Fruit fly (Drosophila melanogaster) whole organism, embryonic: Measurements from ENCODE around the gene Pdxk.

ENCODE experiments used
- Aef1 ChIP-seq: fragments of 200-800 bp; sonication (Bioruptor generic); IDR thresholded peaks from 3 replicates; pipeline ENCODE4 v1.3.6; 2022; ENCODE audit warnings: missing biosample characterization, missing genetic modification characterization
- CG1024 ChIP-seq: fragments of 200-800 bp; sonication (Bioruptor generic); IDR thresholded peaks from 2 replicates; pipeline ENCODE4 v1.3.6; 2022; ENCODE audit warnings: missing biosample characterization, missing genetic modification characterization
- CG10267 ChIP-seq: fragments of 200-800 bp; sonication (Bioruptor generic); optimal IDR thresholded peaks from 2 replicates; lab custom pipeline; 2018; ENCODE audit warnings: missing biosample characterization, mild to moderate bottlenecking, missing genetic modification characterization, moderate library complexity
- CG11247 ChIP-seq: fragments of 200-800 bp; sonication (Bioruptor generic); IDR thresholded peaks from 2 replicates; pipeline ENCODE4 v1.3.6; 2022; ENCODE audit warnings: missing biosample characterization, missing genetic modification characterization
- CG12769 ChIP-seq: fragments of 200-800 bp; sonication (Bioruptor generic); optimal IDR thresholded peaks from 2 replicates; lab custom pipeline; 2019; ENCODE audit warnings: missing biosample characterization, mild to moderate bottlenecking, missing genetic modification characterization, moderate library complexity
- CG14014 ChIP-seq: fragments of 200-800 bp; sonication (Bioruptor generic); IDR thresholded peaks from 2 replicates; pipeline ENCODE4 v1.3.6; 2022; ENCODE audit warnings: missing biosample characterization, missing genetic modification characterization
- CG16813 ChIP-seq: fragments of 200-800 bp; sonication (Bioruptor generic); IDR thresholded peaks from 3 replicates; pipeline ENCODE4 v1.3.6; 2022; ENCODE audit warnings: missing biosample characterization, missing genetic modification characterization; ENCODE audit not compliant: partially characterized antibody
- CG17186 ChIP-seq: fragments of 200-800 bp; sonication (Bioruptor generic); optimal IDR thresholded peaks from 3 replicates; lab custom pipeline; 2017; ENCODE audit warnings: missing biosample characterization, missing genetic modification reagents, missing genetic modification characterization
- CG18764 ChIP-seq: fragments of 200-800 bp; sonication (Bioruptor generic); optimal IDR thresholded peaks from 3 replicates; lab custom pipeline; 2016; ENCODE audit warnings: missing biosample characterization, missing genetic modification characterization
- CG2129 ChIP-seq: fragments of 200-800 bp; sonication (Bioruptor generic); IDR thresholded peaks from 2 replicates; pipeline ENCODE4 v1.3.6; 2022; ENCODE audit warnings: missing biosample characterization, missing genetic modification characterization; ENCODE audit not compliant: partially characterized antibody
- CG30431 ChIP-seq: fragments of 200-800 bp; sonication (Bioruptor generic); optimal IDR thresholded peaks from 2 replicates; lab custom pipeline; 2017; ENCODE audit warnings: missing biosample characterization, missing genetic modification characterization
- CG3281 ChIP-seq: fragments of 200-800 bp; sonication (Bioruptor generic); optimal IDR thresholded peaks from 3 replicates; lab custom pipeline; 2017; ENCODE audit warnings: missing biosample characterization, mild to moderate bottlenecking, missing genetic modification characterization
- CG34224 ChIP-seq: fragments of 200-800 bp; sonication (Bioruptor generic); IDR thresholded peaks from 3 replicates; pipeline ENCODE4 v1.3.6; 2022; ENCODE audit warnings: missing biosample characterization, missing genetic modification characterization; ENCODE audit not compliant: partially characterized antibody
- CG6175 ChIP-seq: fragments of 200-800 bp; sonication (Bioruptor generic); IDR thresholded peaks from 3 replicates; pipeline ENCODE4 v1.3.6; 2022; ENCODE audit warnings: missing biosample characterization, missing genetic modification characterization
- CG6765 ChIP-seq: fragments of 200-800 bp; sonication (Bioruptor generic); optimal IDR thresholded peaks from 3 replicates; lab custom pipeline; 2017; ENCODE audit warnings: missing biosample characterization, mild to moderate bottlenecking, missing genetic modification characterization
- CG7372 ChIP-seq: fragments of 200-800 bp; sonication (Bioruptor generic); IDR thresholded peaks from 2 replicates; pipeline ENCODE4 v1.3.6; 2022; ENCODE audit warnings: missing biosample characterization, missing genetic modification characterization
- CG7556 ChIP-seq: fragments of 200-800 bp; sonication (Bioruptor generic); optimal IDR thresholded peaks from 2 replicates; lab custom pipeline; 2017; ENCODE audit warnings: missing biosample characterization, mild to moderate bottlenecking, missing genetic modification characterization
- CG7928 ChIP-seq: fragments of 200-800 bp; sonication (Bioruptor generic); optimal IDR thresholded peaks from 2 replicates; lab custom pipeline; 2017; ENCODE audit warnings: missing biosample characterization, mild to moderate bottlenecking, missing genetic modification characterization
- CG8281 ChIP-seq: fragments of 200-800 bp; sonication (Bioruptor generic); optimal IDR thresholded peaks from 2 replicates; lab custom pipeline; 2018; ENCODE audit warnings: missing biosample characterization, mild to moderate bottlenecking, missing genetic modification characterization, moderate library complexity
- CG8924 ChIP-seq: fragments of 200-800 bp; optimal IDR thresholded peaks from 3 replicates; lab custom pipeline; 2019; ENCODE audit warnings: missing biosample characterization, mild to moderate bottlenecking, missing genetic modification characterization, moderate library complexity
- CG9817 ChIP-seq: fragments of 200-800 bp; sonication (Bioruptor generic); optimal IDR thresholded peaks from 2 replicates; lab custom pipeline; 2018; ENCODE audit warnings: missing biosample characterization, mild to moderate bottlenecking, missing genetic modification characterization, moderate library complexity
- Dbx ChIP-seq: fragments of 200-800 bp; sonication (Bioruptor generic); IDR thresholded peaks from 3 replicates; pipeline ENCODE4 v1.3.6; 2022; ENCODE audit warnings: missing biosample characterization, missing genetic modification characterization
- Deaf1 ChIP-seq: fragments of 200-800 bp; optimal IDR thresholded peaks from 3 replicates; lab custom pipeline; 2019; ENCODE audit warnings: missing biosample characterization, mild to moderate bottlenecking, missing genetic modification characterization, moderate library complexity
- Ets65A ChIP-seq: fragments of 200-800 bp; sonication (Bioruptor generic); peaks from one replicate; lab custom pipeline; 2016; ENCODE audit warnings: missing biosample characterization, missing genetic modification characterization
- HLH3B ChIP-seq: fragments of 200-800 bp; sonication (Bioruptor generic); IDR thresholded peaks from 2 replicates; pipeline ENCODE4 v1.3.6; 2022; ENCODE audit warnings: missing biosample characterization, missing genetic modification characterization
- Hmx ChIP-seq: fragments of 200-800 bp; sonication (Bioruptor generic); optimal IDR thresholded peaks from 2 replicates; lab custom pipeline; 2016; ENCODE audit warnings: missing biosample characterization, missing genetic modification characterization
- Kr ChIP-seq: fragments of 200-800 bp; sonication (Bioruptor generic); optimal IDR thresholded peaks from 2 replicates; lab custom pipeline; 2017; ENCODE audit warnings: missing biosample characterization, mild to moderate bottlenecking, missing genetic modification characterization
- Med ChIP-seq: fragments of 200-800 bp; sonication (Bioruptor generic); peaks from one replicate; lab custom pipeline; 2016; ENCODE audit warnings: missing biosample characterization, missing genetic modification characterization, mild to moderate bottlenecking, inconsistent platforms, moderate library complexity
- Six4 ChIP-seq: fragments of 200-800 bp; sonication (Bioruptor generic); optimal IDR thresholded peaks from 2 replicates; lab custom pipeline; 2016; ENCODE audit warnings: missing biosample characterization, missing genetic modification characterization
- Sox100B ChIP-seq: fragments of 200-800 bp; sonication (Bioruptor generic); optimal IDR thresholded peaks from 3 replicates; lab custom pipeline; 2018; ENCODE audit warnings: missing biosample characterization, mild to moderate bottlenecking, missing genetic modification characterization
- TFAM ChIP-seq: fragments of 200-800 bp; sonication (Bioruptor generic); optimal IDR thresholded peaks from 2 replicates; lab custom pipeline; 2017; ENCODE audit warnings: missing biosample characterization, missing genetic modification characterization, inconsistent platforms
- ash1 ChIP-seq: fragments of 200-800 bp; sonication (Bioruptor generic); optimal IDR thresholded peaks from 2 replicates; lab custom pipeline; 2018; ENCODE audit warnings: missing biosample characterization, mild to moderate bottlenecking, missing genetic modification characterization
- bbx ChIP-seq: fragments of 200-800 bp; sonication (Bioruptor generic); IDR thresholded peaks from 2 replicates; pipeline ENCODE4 v1.3.6; 2022; ENCODE audit warnings: missing biosample characterization, missing genetic modification characterization; ENCODE audit not compliant: partially characterized antibody
- caup ChIP-seq: fragments of 200-800 bp; sonication (Bioruptor generic); optimal IDR thresholded peaks from 3 replicates; lab custom pipeline; 2017; ENCODE audit warnings: missing biosample characterization, mild to moderate bottlenecking, missing genetic modification characterization, moderate library complexity; ENCODE audit not compliant: severe bottlenecking
- chn ChIP-seq: fragments of 200-800 bp; sonication (Bioruptor generic); optimal IDR thresholded peaks from 2 replicates; lab custom pipeline; 2016; ENCODE audit warnings: missing biosample characterization, missing genetic modification characterization
- dati ChIP-seq: fragments of 200-800 bp; sonication (Bioruptor generic); IDR thresholded peaks from 2 replicates; pipeline ENCODE4 v1.3.6; 2022; ENCODE audit warnings: missing biosample characterization, missing genetic modification characterization
- gfzf ChIP-seq: fragments of 200-800 bp; sonication (Bioruptor generic); optimal IDR thresholded peaks from 2 replicates; lab custom pipeline; 2016; ENCODE audit warnings: missing biosample characterization, mild to moderate bottlenecking, missing genetic modification characterization, moderate library complexity
- grn ChIP-seq: fragments of 200-800 bp; sonication (Bioruptor generic); optimal IDR thresholded peaks from 3 replicates; lab custom pipeline; 2017; ENCODE audit warnings: missing biosample characterization, missing genetic modification characterization
- hkb ChIP-seq, 2 experiments: fragments of 200-800 bp in 1 of 2; fragments of >200 bp in 1 of 2; sonication (Bioruptor generic) in 1 of 2; IDR thresholded peaks in 1 of 2; optimal IDR thresholded peaks in 1 of 2; 2 replicates each; pipeline versions ENCODE4 v1.3.6 to Lab custom; 2017 to 2022; ENCODE audit warnings: missing biosample characterization in 1 of 2, missing genetic modification characterization in 1 of 2
- kni ChIP-seq: fragments of 200-800 bp; sonication (Bioruptor generic); optimal IDR thresholded peaks from 3 replicates; lab custom pipeline; 2017; ENCODE audit warnings: mild to moderate bottlenecking, missing biosample characterization, missing genetic modification reagents, missing genetic modification characterization
- mam ChIP-seq: fragments of 200-800 bp; sonication (Bioruptor generic); optimal IDR thresholded peaks from 3 replicates; lab custom pipeline; 2016; ENCODE audit warnings: missing biosample characterization, missing genetic modification characterization
- onecut ChIP-seq: fragments of 200-800 bp; sonication (Bioruptor generic); IDR thresholded peaks from 2 replicates; pipeline ENCODE4 v1.3.6; 2022; ENCODE audit warnings: missing biosample characterization, missing genetic modification characterization
- pho ChIP-seq: fragments of 200-800 bp; sonication (Bioruptor generic); optimal IDR thresholded peaks from 2 replicates; lab custom pipeline; 2016; ENCODE audit warnings: missing biosample characterization, missing genetic modification characterization
- sd ChIP-seq: fragments of 200-800 bp; sonication (Bioruptor generic); optimal IDR thresholded peaks from 3 replicates; lab custom pipeline; 2018; ENCODE audit warnings: missing biosample characterization, mild to moderate bottlenecking, missing genetic modification characterization, moderate library complexity
- shn ChIP-seq: fragments of 200-800 bp; sonication (Bioruptor generic); optimal IDR thresholded peaks from 3 replicates; lab custom pipeline; 2016; ENCODE audit warnings: missing biosample characterization, missing genetic modification characterization
- sima ChIP-seq: fragments of 200-800 bp; sonication (Bioruptor generic); optimal IDR thresholded peaks from 2 replicates; lab custom pipeline; 2016; ENCODE audit warnings: missing biosample characterization, missing genetic modification characterization
- sisA ChIP-seq: fragments of 200-800 bp; sonication (Bioruptor generic); IDR thresholded peaks from 2 replicates; pipeline ENCODE4 v1.3.6; 2022; ENCODE audit warnings: missing biosample characterization, missing genetic modification characterization
- sr ChIP-seq: fragments of 200-800 bp; sonication (Bioruptor generic); IDR thresholded peaks from 3 replicates; pipeline ENCODE4 v1.3.6; 2022; ENCODE audit warnings: missing biosample characterization, missing genetic modification characterization
- tup ChIP-seq: fragments of 200-800 bp; sonication (Bioruptor generic); optimal IDR thresholded peaks from 2 replicates; lab custom pipeline; 2016; ENCODE audit warnings: missing biosample characterization, mild to moderate bottlenecking, missing genetic modification characterization, moderate library complexity
- vvl ChIP-seq: fragments of 200-800 bp; sonication (Bioruptor generic); IDR thresholded peaks from 2 replicates; pipeline ENCODE4 v1.3.6; 2022; ENCODE audit warnings: missing biosample characterization, missing genetic modification characterization

Gene Pdxk

dm6 chr3L:9335711-9336110, 24.4 kb upstream of the Pdxk start (continued):
- TF ChIP-seq CG6765 (GFP tag; lab: Kevin White, UChicago) = no peak
- TF ChIP-seq Ets65A (GFP tag; lab: Kevin White, UChicago) = no peak
- no peak for TF ChIP-seq Deaf1
- no peak for TF ChIP-seq sisA (GFP tag; lab: Robert Waterston, UW)
- no peak for TF ChIP-seq CG7556
- TF ChIP-seq chn (GFP tag; lab: Kevin White, UChicago) = no peak
- TF ChIP-seq ash1 (GFP tag; lab: Kevin White, UChicago) = no peak
- no peak for TF ChIP-seq CG8924 (tag; lab: Kevin White, UChicago)
- TF ChIP-seq HLH3B (GFP tag; lab: Robert Waterston, UW) = 0 out of 2 replicates have a peak, but pooled peaks have one; percentile 37
- peak; percentile 12; the same call in 1 of the 3 replicates for TF ChIP-seq CG34224 (GFP tag; lab: Robert Waterston, UW)
- TF ChIP-seq Six4 (GFP tag; lab: Kevin White, UChicago) = no peak
- no peak for TF ChIP-seq CG30431
- TF ChIP-seq CG10267 (tag; lab: Kevin White, UChicago) = no peak
- TF ChIP-seq grn (GFP tag; lab: Kevin White, UChicago) = no peak
- no peak for TF ChIP-seq sima (GFP tag; lab: Kevin White, UChicago)
- no peak for TF ChIP-seq CG1024 (GFP tag; lab: Robert Waterston, UW)
- TF ChIP-seq TFAM (GFP tag; lab: Kevin White, UChicago) = no peak
- TF ChIP-seq Dbx (GFP tag; lab: Robert Waterston, UW) = no peak
- no peak for TF ChIP-seq onecut (GFP tag; lab: Robert Waterston, UW)
- no peak for TF ChIP-seq CG16813 (GFP tag; lab: Robert Waterston, UW)
- no peak for TF ChIP-seq shn (GFP tag; lab: Kevin White, UChicago)
- TF ChIP-seq CG3281 (GFP tag; lab: Kevin White, UChicago) = peak; percentile 9
- TF ChIP-seq CG12769 (tag; lab: Kevin White, UChicago) = peak; percentile 68
- TF ChIP-seq Aef1 (GFP tag; lab: Robert Waterston, UW) = peak; percentile 80
- TF ChIP-seq CG11247 (GFP tag; lab: Robert Waterston, UW) = no peak; the same call in 1 of the 2 replicates
- peak; percentile 62; the same call in 2 of the 3 replicates for TF ChIP-seq sr
- TF ChIP-seq Sox100B = no peak
- TF ChIP-seq kni = peak; percentile 47
- no peak for TF ChIP-seq CG18764 (GFP tag; lab: Kevin White, UChicago)
- no peak for TF ChIP-seq dati (GFP tag; lab: Robert Waterston, UW)
- no peak for TF ChIP-seq hkb (optimal IDR thresholded peaks at IDR 0.05; lab: Kevin White, UChicago)
- no peak for TF ChIP-seq hkb (GFP tag; IDR thresholded peaks at IDR 0.05; lab: Robert Waterston, UW)
- no peak for TF ChIP-seq Kr (GFP tag; lab: Kevin White, UChicago)
- no peak for TF ChIP-seq mam (GFP tag; lab: Kevin White, UChicago)
- peak; percentile 52; the same call in 1 of the 2 replicates for TF ChIP-seq CG7372 (GFP tag; lab: Robert Waterston, UW)
- no peak for TF ChIP-seq pho (GFP tag; lab: Kevin White, UChicago)
- no peak for TF ChIP-seq CG9817
- TF ChIP-seq tup (GFP tag; lab: Kevin White, UChicago) = no peak
- no peak for TF ChIP-seq CG7928 (GFP tag; lab: Kevin White, UChicago)
- TF ChIP-seq sd = peak; percentile 36
- no peak for TF ChIP-seq gfzf (GFP tag; lab: Kevin White, UChicago)
- no peak for TF ChIP-seq CG17186 (GFP tag; lab: Kevin White, UChicago)
- no peak for TF ChIP-seq Hmx (GFP tag; lab: Kevin White, UChicago)
- TF ChIP-seq vvl (GFP tag; lab: Robert Waterston, UW) = peak; percentile 47; the same call in 1 of the 2 replicates
- TF ChIP-seq caup = peak; percentile 10
- no peak for TF ChIP-seq Med (GFP tag; lab: Kevin White, UChicago)
- no peak for TF ChIP-seq CG8281 (tag; lab: Kevin White, UChicago)
- no peak for TF ChIP-seq CG2129 (GFP tag; lab: Robert Waterston, UW)
- 0 out of 2 replicates have a peak, but pooled peaks have one; percentile 32 for TF ChIP-seq bbx (GFP tag; lab: Robert Waterston, UW)
- TF ChIP-seq CG14014 (GFP tag; lab: Robert Waterston, UW) = no peak
- TF ChIP-seq CG6175 = peak; percentile 64; the same call in 1 of the 3 replicates
